Fruit fly (Drosophila melanogaster): ENCODE results near the gene CG43689.

CG43689 gene

DNA sequence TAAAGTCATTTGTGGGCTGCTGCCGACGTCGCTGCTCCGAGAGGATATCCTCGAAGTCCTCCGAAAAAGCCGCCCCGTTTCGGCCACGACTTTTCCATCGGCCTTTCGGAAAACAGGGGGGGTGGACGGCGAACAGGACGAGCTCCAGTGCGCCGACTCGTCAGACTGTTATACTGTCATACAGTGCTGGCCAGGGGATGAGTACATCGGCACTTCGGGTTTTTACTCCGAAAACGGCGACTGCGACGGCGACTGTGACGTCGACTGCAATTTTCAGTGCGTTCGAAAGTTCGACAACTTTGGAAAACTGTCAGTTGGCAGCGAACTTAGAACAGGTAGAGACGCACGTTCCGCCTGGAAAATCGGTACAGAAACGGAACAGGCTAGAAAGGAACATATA lies at the start of gene CG43689:
TSS of gene CG43689 (plus strand) at position 314 of the 400 bp plus-strand sequence.
- no peak for TF ChIP-seq woc (GFP tag; optimal IDR thresholded peaks at IDR 0.05)

- TF ChIP-seq dl (GFP tag; optimal IDR thresholded peaks at IDR 0.05; ENCODE audit: insufficient read depth in 1 of 2, partially characterized antibody in 2 of 2): no peak
- TF ChIP-seq woc (GFP tag; optimal IDR thresholded peaks at IDR 0.05): no peak
- TF ChIP-seq sage (GFP tag; optimal IDR thresholded peaks at IDR 0.05): no peak
- no peak for TF ChIP-seq jim (GFP tag; optimal IDR thresholded peaks at IDR 0.05)
- TF ChIP-seq dmrt93B (GFP tag; optimal IDR thresholded peaks at IDR 0.05): no peak
- no peak for TF ChIP-seq Hr83 (GFP tag; optimal IDR thresholded peaks at IDR 0.05; ENCODE audit: poor library complexity, severe bottlenecking)
- no peak for TF ChIP-seq tai (GFP tag; optimal IDR thresholded peaks at IDR 0.05)
- no peak for TF ChIP-seq brk (GFP tag; optimal IDR thresholded peaks at IDR 0.05)
- no peak for TF ChIP-seq sv (GFP tag; optimal IDR thresholded peaks at IDR 0.05)
Observed at dm6 chrX:4032930-4033329, 42.6 kb upstream of the CG43689 start.

- no peak for TF ChIP-seq Rel (GFP tag; optimal IDR thresholded peaks at IDR 0.05)
- TF ChIP-seq Rel (tag; optimal IDR thresholded peaks at IDR 0.05): no peak
- no peak for TF ChIP-seq Sp1 (GFP tag; optimal IDR thresholded peaks at IDR 0.05)
- no peak for TF ChIP-seq h (GFP tag; optimal IDR thresholded peaks at IDR 0.05)
Observed at dm6 chrX:4033590-4033989, 42.0 kb upstream of the CG43689 start.

- TF ChIP-seq Abd-B (GFP tag; optimal IDR thresholded peaks at IDR 0.05) (no peak), Hr78 (GFP tag; optimal IDR thresholded peaks at IDR 0.05) (no peak), CG32264 (GFP tag; optimal IDR thresholded peaks at IDR 0.05) (no peak), Dfd (GFP tag; optimal IDR thresholded peaks at IDR 0.05) (no peak), Hnf4 (GFP tag; optimal IDR thresholded peaks at IDR 0.05) (no peak), fru (GFP tag; optimal IDR thresholded peaks at IDR 0.05) (no peak), dsf (GFP tag; optimal IDR thresholded peaks at IDR 0.05; ENCODE audit: borderline replicate concordance) (no peak), Jra (GFP tag; optimal IDR thresholded peaks at IDR 0.05) (no peak), brk (GFP tag; optimal IDR thresholded peaks at IDR 0.05) (no peak), Vsx2 (GFP tag; optimal IDR thresholded peaks at IDR 0.05; ENCODE audit: partially characterized antibody) (no peak), psq (GFP tag; optimal IDR thresholded peaks at IDR 0.05) (no peak), woc (GFP tag; optimal IDR thresholded peaks at IDR 0.05) (no peak), usp (GFP tag; optimal IDR thresholded peaks at IDR 0.05) (no peak), h (GFP tag; optimal IDR thresholded peaks at IDR 0.05) (no peak), dl (GFP tag; optimal IDR thresholded peaks at IDR 0.05; ENCODE audit: insufficient read depth in 1 of 2, partially characterized antibody in 2 of 2) (no peak), dmrt93B (GFP tag; optimal IDR thresholded peaks at IDR 0.05) (no peak)
Observed at dm6 chrX:4038768-4039167, 36.8 kb upstream of the CG43689 start.

dm6 chrX:4061502-4061901 lies 14.0 kb upstream of the CG43689 start:
- TF ChIP-seq Hnf4 (GFP tag; optimal IDR thresholded peaks at IDR 0.05): no peak
- no peak for TF ChIP-seq psq (GFP tag; optimal IDR thresholded peaks at IDR 0.05)
- no peak for TF ChIP-seq Jra (GFP tag; optimal IDR thresholded peaks at IDR 0.05)
- no peak for TF ChIP-seq fru (GFP tag; optimal IDR thresholded peaks at IDR 0.05)
- TF ChIP-seq brk (GFP tag; optimal IDR thresholded peaks at IDR 0.05): no peak
- no peak for TF ChIP-seq usp (GFP tag; optimal IDR thresholded peaks at IDR 0.05)
- TF ChIP-seq CG32264 (GFP tag; optimal IDR thresholded peaks at IDR 0.05): no peak
- TF ChIP-seq lola (GFP tag; optimal IDR thresholded peaks at IDR 0.05): no peak
- no peak for TF ChIP-seq br (GFP tag; optimal IDR thresholded peaks at IDR 0.05)
- no peak for TF ChIP-seq CG9705 (GFP tag; optimal IDR thresholded peaks at IDR 0.05)
- TF ChIP-seq dl (GFP tag; optimal IDR thresholded peaks at IDR 0.05; ENCODE audit: insufficient read depth in 1 of 2, partially characterized antibody in 2 of 2): no peak
- TF ChIP-seq foxo (GFP tag; optimal IDR thresholded peaks at IDR 0.05): no peak
- TF ChIP-seq OdsH (GFP tag; optimal IDR thresholded peaks at IDR 0.05): no peak
- no peak for TF ChIP-seq Mio (GFP tag; optimal IDR thresholded peaks at IDR 0.05)
- no peak for TF ChIP-seq sv (GFP tag; optimal IDR thresholded peaks at IDR 0.05)
- TF ChIP-seq jim (GFP tag; optimal IDR thresholded peaks at IDR 0.05): no peak
- no peak for TF ChIP-seq dmrt93B (GFP tag; optimal IDR thresholded peaks at IDR 0.05)
- TF ChIP-seq h (GFP tag; optimal IDR thresholded peaks at IDR 0.05): no peak
